Fruit fly (Drosophila melanogaster) whole organism, embryonic: ENCODE results near the gene pigs.

Source experiments
- Abd-B ChIP-seq: fragments of 200-800 bp; sonication (Bioruptor generic); optimal IDR thresholded peaks from 2 replicates; lab custom pipeline; 2018; ENCODE audit warnings: missing biosample characterization, mild to moderate bottlenecking, missing genetic modification characterization, moderate library complexity
- Bteb2 ChIP-seq: fragments of 200-800 bp; sonication (Bioruptor generic); optimal IDR thresholded peaks from 2 replicates; lab custom pipeline; 2016; ENCODE audit warnings: missing biosample characterization, missing genetic modification characterization
- CG14710 ChIP-seq: fragments of 200-800 bp; sonication (Bioruptor generic); optimal IDR thresholded peaks from 3 replicates; lab custom pipeline; 2019; ENCODE audit warnings: missing biosample characterization, mild to moderate bottlenecking, missing genetic modification characterization, moderate library complexity
- CG1792 ChIP-seq: fragments of 200-800 bp; sonication (Bioruptor generic); optimal IDR thresholded peaks from 2 replicates; lab custom pipeline; 2016; ENCODE audit warnings: missing biosample characterization, missing genetic modification characterization
- CG1832 ChIP-seq: fragments of 200-800 bp; sonication (Bioruptor generic); optimal IDR thresholded peaks from 2 replicates; lab custom pipeline; 2017; ENCODE audit warnings: missing biosample characterization, mild to moderate bottlenecking, missing genetic modification characterization, inconsistent platforms
- CG2120 ChIP-seq: fragments of 200-800 bp; sonication (Bioruptor generic); optimal IDR thresholded peaks from 3 replicates; lab custom pipeline; 2016; ENCODE audit warnings: missing biosample characterization, missing genetic modification characterization
- CG2875 ChIP-seq: fragments of 200-800 bp; sonication (Bioruptor generic); optimal IDR thresholded peaks from 2 replicates; lab custom pipeline; 2017; ENCODE audit warnings: missing biosample characterization, mild to moderate bottlenecking, missing genetic modification characterization, missing genetic modification reagents
- CG30020 ChIP-seq: fragments of 200-800 bp; optimal IDR thresholded peaks from 2 replicates; lab custom pipeline; 2019; ENCODE audit warnings: missing biosample characterization, mild to moderate bottlenecking, missing genetic modification characterization, moderate library complexity
- CG31224 ChIP-seq: fragments of 200-800 bp; sonication (Bioruptor generic); IDR thresholded peaks from 2 replicates; pipeline ENCODE4 v1.3.6; 2022; ENCODE audit warnings: missing biosample characterization, missing genetic modification characterization
- CG3281 ChIP-seq: fragments of 200-800 bp; sonication (Bioruptor generic); optimal IDR thresholded peaks from 3 replicates; lab custom pipeline; 2017; ENCODE audit warnings: missing biosample characterization, mild to moderate bottlenecking, missing genetic modification characterization
- CG33557 ChIP-seq: fragments of 200-800 bp; sonication (Bioruptor generic); optimal IDR thresholded peaks from 2 replicates; lab custom pipeline; 2019; ENCODE audit warnings: missing biosample characterization, mild to moderate bottlenecking, missing genetic modification characterization, moderate library complexity
- CG3995 ChIP-seq: fragments of 200-800 bp; sonication (Bioruptor generic); optimal IDR thresholded peaks from 3 replicates; lab custom pipeline; 2016; ENCODE audit warnings: missing biosample characterization, missing genetic modification characterization
- CG5245 ChIP-seq: fragments of 200-800 bp; sonication (Bioruptor generic); optimal IDR thresholded peaks from 3 replicates; lab custom pipeline; 2016; ENCODE audit warnings: missing biosample characterization, missing genetic modification characterization
- CG6854 ChIP-seq: fragments of 200-800 bp; sonication (Bioruptor generic); optimal IDR thresholded peaks from 3 replicates; lab custom pipeline; 2017; ENCODE audit warnings: missing biosample characterization, mild to moderate bottlenecking, missing genetic modification characterization
- CG7357 ChIP-seq: fragments of 200-800 bp; sonication (Bioruptor generic); IDR thresholded peaks from 3 replicates; pipeline ENCODE4 v1.3.6; 2022; ENCODE audit warnings: missing biosample characterization, missing genetic modification characterization
- CG7786 ChIP-seq: fragments of 200-800 bp; sonication (Bioruptor generic); optimal IDR thresholded peaks from 2 replicates; lab custom pipeline; 2016; ENCODE audit warnings: missing biosample characterization, missing genetic modification characterization
- CHES-1-like ChIP-seq: fragments of 200-800 bp; sonication (Bioruptor generic); optimal IDR thresholded peaks from 2 replicates; lab custom pipeline; 2016; ENCODE audit warnings: missing biosample characterization, missing genetic modification characterization
- E2f1 ChIP-seq: fragments of 200-800 bp; sonication (Bioruptor generic); IDR thresholded peaks from 2 replicates; pipeline ENCODE4 v1.3.6; 2022; ENCODE audit warnings: missing biosample characterization, missing genetic modification characterization
- Ets65A ChIP-seq: fragments of 200-800 bp; sonication (Bioruptor generic); peaks from one replicate; lab custom pipeline; 2016; ENCODE audit warnings: missing biosample characterization, missing genetic modification characterization
- GATAe ChIP-seq: fragments of 200-800 bp; sonication (Bioruptor generic); conservative IDR thresholded peaks from 2 replicates; pipeline ENCODE4 v1.3.6; 2022; ENCODE audit warnings: missing biosample characterization, missing genetic modification characterization
- H15 ChIP-seq: fragments of 200-800 bp; sonication (Bioruptor generic); IDR thresholded peaks from 3 replicates; pipeline ENCODE4 v1.3.6; 2022; ENCODE audit warnings: missing biosample characterization, missing genetic modification characterization
- Hr51 ChIP-seq, 2 experiments: fragments of 200-800 bp; sonication (Bioruptor generic); optimal IDR thresholded peaks; 2 replicates in 1 of 2; 3 replicates in 1 of 2; lab custom pipeline; 2016 to 2018; ENCODE audit warnings: missing biosample characterization in 2 of 2, missing genetic modification characterization in 2 of 2, mild to moderate bottlenecking in 1 of 2, moderate library complexity in 1 of 2
- Hr78 ChIP-seq, 2 experiments: fragments of 200-800 bp in 1 of 2; fragments of >200 bp in 1 of 2; sonication (Bioruptor generic) in 1 of 2; optimal IDR thresholded peaks; 2 replicates each; lab custom pipeline; 2017 to 2019; ENCODE audit warnings: missing biosample characterization in 2 of 2, missing genetic modification characterization in 2 of 2, mild to moderate bottlenecking in 1 of 2, moderate library complexity in 1 of 2
- MTF-1 ChIP-seq: fragments of 200-800 bp; sonication (Bioruptor generic); optimal IDR thresholded peaks from 2 replicates; lab custom pipeline; 2018; ENCODE audit warnings: missing biosample characterization, mild to moderate bottlenecking, missing genetic modification characterization, borderline replicate concordance
- Myb ChIP-seq: fragments of 200-800 bp; sonication (Bioruptor generic); optimal IDR thresholded peaks from 2 replicates; lab custom pipeline; 2016; ENCODE audit warnings: missing biosample characterization, missing genetic modification characterization
- NC2β ChIP-seq: fragments of 200-800 bp; sonication (Bioruptor generic); optimal IDR thresholded peaks from 2 replicates; lab custom pipeline; 2016; ENCODE audit warnings: missing biosample characterization, missing genetic modification characterization
- NFAT ChIP-seq: fragments of 200-800 bp; sonication (Bioruptor generic); IDR thresholded peaks from 2 replicates; pipeline ENCODE4 v1.3.6; 2022; ENCODE audit warnings: missing biosample characterization, missing genetic modification characterization
- Nf-YA ChIP-seq: fragments of 200-800 bp; sonication (Bioruptor generic); IDR thresholded peaks from 2 replicates; pipeline ENCODE4 v1.3.6; 2022; ENCODE audit warnings: missing biosample characterization, missing genetic modification characterization
- Ravus ChIP-seq: fragments of 200-800 bp; sonication (Bioruptor generic); IDR thresholded peaks from 2 replicates; pipeline ENCODE4 v1.3.6; 2022; ENCODE audit warnings: missing biosample characterization, missing genetic modification characterization
- Sry-β ChIP-seq: fragments of 200-800 bp; sonication (Bioruptor generic); optimal IDR thresholded peaks from 2 replicates; lab custom pipeline; 2018; ENCODE audit warnings: missing biosample characterization, mild to moderate bottlenecking, missing genetic modification characterization, moderate library complexity
- Sry-δ ChIP-seq: fragments of 200-800 bp; sonication (Bioruptor generic); optimal IDR thresholded peaks from 2 replicates; lab custom pipeline; 2016; ENCODE audit warnings: missing biosample characterization, missing genetic modification characterization
- abd-A ChIP-seq: fragments of 200-800 bp; sonication (Bioruptor generic); optimal IDR thresholded peaks from 3 replicates; lab custom pipeline; 2019; ENCODE audit warnings: missing biosample characterization, mild to moderate bottlenecking, missing genetic modification characterization, moderate library complexity
- ap ChIP-seq: fragments of 200-800 bp; sonication (Bioruptor generic); IDR thresholded peaks from 2 replicates; pipeline ENCODE4 v1.3.6; 2022; ENCODE audit warnings: missing biosample characterization, missing genetic modification characterization
- bbx ChIP-seq: fragments of 200-800 bp; sonication (Bioruptor generic); IDR thresholded peaks from 2 replicates; pipeline ENCODE4 v1.3.6; 2022; ENCODE audit warnings: missing biosample characterization, missing genetic modification characterization; ENCODE audit not compliant: partially characterized antibody
- bowl ChIP-seq: fragments of 200-800 bp; sonication (Bioruptor generic); IDR thresholded peaks from 2 replicates; pipeline ENCODE4 v1.3.6; 2022; ENCODE audit warnings: missing biosample characterization, missing genetic modification characterization
- br ChIP-seq: fragments of >200 bp; optimal IDR thresholded peaks from 2 replicates; lab custom pipeline; 2017
- en ChIP-seq: fragments of 200-800 bp; sonication (Bioruptor generic); optimal IDR thresholded peaks from 2 replicates; lab custom pipeline; 2016; ENCODE audit warnings: missing biosample characterization, missing genetic modification characterization
- eyg ChIP-seq: fragments of 200-800 bp; sonication (Bioruptor generic); optimal IDR thresholded peaks from 3 replicates; lab custom pipeline; 2016; ENCODE audit warnings: missing biosample characterization, missing genetic modification characterization
- fd3F ChIP-seq: fragments of 200-800 bp; sonication (Bioruptor generic); optimal IDR thresholded peaks from 2 replicates; lab custom pipeline; 2018; ENCODE audit warnings: missing biosample characterization, mild to moderate bottlenecking, missing genetic modification characterization, moderate library complexity
- ftz-f1 ChIP-seq: fragments of 200-800 bp; sonication (Bioruptor generic); optimal IDR thresholded peaks from 2 replicates; lab custom pipeline; 2016; ENCODE audit warnings: missing biosample characterization, missing genetic modification characterization
- ind ChIP-seq: fragments of 200-800 bp; sonication (Bioruptor generic); optimal IDR thresholded peaks from 3 replicates; lab custom pipeline; 2016; ENCODE audit warnings: missing biosample characterization, missing genetic modification characterization
- insv ChIP-seq, 2 experiments: fragments of 200-800 bp; sonication (Bioruptor generic); optimal IDR thresholded peaks; 3 replicates each; lab custom pipeline; 2016 to 2018; ENCODE audit warnings: missing biosample characterization in 2 of 2, missing genetic modification characterization in 2 of 2
- lilli ChIP-seq: fragments of 200-800 bp; sonication (Bioruptor generic); optimal IDR thresholded peaks from 3 replicates; lab custom pipeline; 2016; ENCODE audit warnings: missing biosample characterization, missing genetic modification characterization
- nerfin-1 ChIP-seq: fragments of 200-800 bp; sonication (Bioruptor generic); optimal IDR thresholded peaks from 3 replicates; lab custom pipeline; 2019; ENCODE audit warnings: missing biosample characterization, mild to moderate bottlenecking, missing genetic modification characterization, moderate library complexity
- pan ChIP-seq, 4 experiments: fragments of >200 bp in 3 of 4; fragments of 200-800 bp in 1 of 4; sonication (Bioruptor generic) in 1 of 4; optimal IDR thresholded peaks in 3 of 4; IDR thresholded peaks in 1 of 4; 2 replicates each; pipeline versions ENCODE4 v1.3.6 to Lab custom; 2017 to 2022; ENCODE audit warnings: missing biosample characterization in 2 of 4, missing genetic modification characterization in 2 of 4, mixed read lengths in 1 of 4
- pho ChIP-seq: fragments of 200-800 bp; sonication (Bioruptor generic); optimal IDR thresholded peaks from 2 replicates; lab custom pipeline; 2016; ENCODE audit warnings: missing biosample characterization, missing genetic modification characterization
- pzg ChIP-seq: fragments of 200-800 bp; sonication (Bioruptor generic); optimal IDR thresholded peaks from 3 replicates; lab custom pipeline; 2018; ENCODE audit warnings: missing biosample characterization, mild to moderate bottlenecking, missing genetic modification characterization, moderate library complexity
- sug ChIP-seq: fragments of 200-800 bp; optimal IDR thresholded peaks from 2 replicates; lab custom pipeline; 2019; ENCODE audit warnings: missing biosample characterization, mild to moderate bottlenecking, missing genetic modification characterization, moderate library complexity
- tna ChIP-seq: fragments of 200-800 bp; sonication (Bioruptor generic); IDR thresholded peaks from 2 replicates; pipeline ENCODE4 v1.3.6; 2022; ENCODE audit warnings: missing biosample characterization, missing genetic modification characterization; ENCODE audit not compliant: partially characterized antibody
- vvl ChIP-seq: fragments of 200-800 bp; sonication (Bioruptor generic); IDR thresholded peaks from 2 replicates; pipeline ENCODE4 v1.3.6; 2022; ENCODE audit warnings: missing biosample characterization, missing genetic modification characterization

The pigs gene

DNA sequence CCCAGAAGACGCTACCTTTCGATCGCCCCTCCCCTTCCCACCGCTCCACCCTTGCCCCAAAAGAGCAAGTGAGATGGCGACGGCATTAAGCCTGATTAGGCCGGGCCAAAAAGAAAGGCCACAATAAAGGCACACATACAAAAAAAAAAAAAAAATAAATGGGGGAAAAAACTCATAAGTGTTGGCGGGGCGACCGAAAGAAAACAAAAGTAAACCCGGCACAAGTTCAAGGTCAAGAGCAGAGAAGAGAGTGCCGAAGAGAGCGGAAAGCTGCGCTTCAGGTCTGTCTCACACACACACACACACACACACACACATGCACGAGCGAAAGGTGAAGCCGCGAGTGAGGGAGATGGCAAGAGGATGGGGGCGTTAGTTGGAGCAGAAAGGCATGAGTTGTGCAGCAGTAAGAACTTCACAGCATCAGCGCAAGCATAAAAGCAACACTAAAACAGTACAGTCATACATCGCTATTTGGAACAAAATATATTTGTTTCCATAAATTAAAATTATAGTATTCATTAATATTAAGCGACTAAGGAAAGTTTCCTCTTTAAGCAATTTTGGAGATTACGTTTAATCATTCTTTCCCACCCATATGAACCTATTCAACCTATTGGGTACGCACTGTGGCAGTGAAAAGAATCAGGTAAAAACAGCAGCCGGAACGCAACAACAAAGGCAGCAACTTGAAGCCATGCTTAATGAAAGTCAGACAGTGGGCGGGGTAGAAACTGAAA is 24.3 kb downstream of the pigs start (continued):
- TF ChIP-seq CG6854 (GFP tag; lab: Kevin White, UChicago), result no peak
- TF ChIP-seq Nf-YA (GFP tag; lab: Robert Waterston, UW), result no peak
- TF ChIP-seq E2f1 (GFP tag; lab: Robert Waterston, UW), result no peak
- no peak for TF ChIP-seq CG1792 (GFP tag; lab: Kevin White, UChicago)
- TF ChIP-seq CG7357, result no peak
- no peak for TF ChIP-seq CG2875 (GFP tag; lab: Kevin White, UChicago)
- no peak for TF ChIP-seq fd3F (GFP tag; lab: Kevin White, UChicago)
- no peak for TF ChIP-seq Hr51 (GFP tag; optimal IDR thresholded peaks at IDR 0.05; lab: Kevin White, UChicago)
- no peak for TF ChIP-seq ap (GFP tag; lab: Robert Waterston, UW)
- TF ChIP-seq pan (optimal IDR thresholded peaks at IDR 0.05; lab: Kevin White, UChicago), result no peak
- TF ChIP-seq pan (GFP tag; optimal IDR thresholded peaks at IDR 0.05 in 1 of 2, IDR thresholded peaks at IDR 0.05 in 1 of 2), result peak in 1 of 2 experiments; percentile 38
- peak in 1 of 2 experiments; percentile 50 for TF ChIP-seq Hr78 (GFP tag; optimal IDR thresholded peaks at IDR 0.05; lab: Kevin White, UChicago)
- TF ChIP-seq tna (GFP tag; lab: Robert Waterston, UW), result no peak
- TF ChIP-seq CHES-1-like (GFP tag; lab: Kevin White, UChicago), result no peak
- TF ChIP-seq CG5245, result no peak
- TF ChIP-seq Sry-δ (GFP tag; lab: Kevin White, UChicago), result no peak
- no peak for TF ChIP-seq GATAe (GFP tag; lab: Robert Waterston, UW)
- no peak for TF ChIP-seq CG30020 (tag; lab: Kevin White, UChicago)
- TF ChIP-seq en (GFP tag; lab: Kevin White, UChicago), result no peak
- TF ChIP-seq CG14710 (tag; lab: Kevin White, UChicago), result peak; percentile 45
- peak; percentile 4 for TF ChIP-seq ind (GFP tag; lab: Kevin White, UChicago)
- no peak for TF ChIP-seq NFAT (GFP tag; lab: Robert Waterston, UW)
- TF ChIP-seq Sry-β (GFP tag; lab: Kevin White, UChicago), result no peak
- TF ChIP-seq CG2120, result no peak
- TF ChIP-seq eyg, result no peak
- no peak for TF ChIP-seq bowl
- TF ChIP-seq CG3995 (GFP tag; lab: Kevin White, UChicago), result no peak
- TF ChIP-seq Myb (GFP tag; lab: Kevin White, UChicago), result no peak
- no peak for TF ChIP-seq pzg (GFP tag; lab: Kevin White, UChicago)
- TF ChIP-seq MTF-1 (GFP tag; lab: Kevin White, UChicago), result no peak
- TF ChIP-seq NC2β, result no peak
- TF ChIP-seq sug (tag; lab: Kevin White, UChicago), result no peak
- TF ChIP-seq CG7786 (GFP tag; lab: Kevin White, UChicago), result no peak
- no peak for TF ChIP-seq br
- no peak for TF ChIP-seq insv (GFP tag; optimal IDR thresholded peaks at IDR 0.05; lab: Kevin White, UChicago)
- peak; percentile 39 for TF ChIP-seq CG1832 (GFP tag; lab: Kevin White, UChicago)
- TF ChIP-seq Bteb2 (GFP tag; lab: Kevin White, UChicago), result no peak
- TF ChIP-seq abd-A (tag; lab: Kevin White, UChicago), result no peak
- no peak for TF ChIP-seq Ravus
- peak; percentile 29 for TF ChIP-seq CG33557 (GFP tag; lab: Kevin White, UChicago)
- TF ChIP-seq CG31224 (GFP tag; lab: Robert Waterston, UW), result no peak
- no peak for TF ChIP-seq nerfin-1 (tag; lab: Kevin White, UChicago)
- peak; percentile 37 for TF ChIP-seq Ets65A (GFP tag; lab: Kevin White, UChicago)
- no peak for TF ChIP-seq ftz-f1 (GFP tag; lab: Kevin White, UChicago)
- TF ChIP-seq pho (GFP tag; lab: Kevin White, UChicago), result no peak
- TF ChIP-seq bbx (GFP tag; lab: Robert Waterston, UW), result no peak
- TF ChIP-seq H15 (GFP tag; lab: Robert Waterston, UW), result no peak
- TF ChIP-seq vvl, result peak; percentile 55; the same call in 1 of the 2 replicates
- no peak for TF ChIP-seq lilli (GFP tag; lab: Kevin White, UChicago)
- peak; percentile 56 for TF ChIP-seq Abd-B (GFP tag; lab: Kevin White, UChicago)
- no peak for TF ChIP-seq CG3281 (GFP tag; lab: Kevin White, UChicago)
